Fruit fly (Drosophila melanogaster) Kc167 (cell line): Measurements from ENCODE around the gene wds.
"Not testable (repeated sequence)": the region's sequence is repeated elsewhere in the genome, so short reads cannot be mapped to it uniquely, and the experiment has no call there.

Experiments
- Myc ChIP-seq: fragments of >200 bp; optimal IDR thresholded peaks from 2 replicates; lab custom pipeline; 2017; ENCODE audit warnings: missing external identifiers
- Sin3A ChIP-seq: fragments of >200 bp; optimal IDR thresholded peaks from 2 replicates; lab custom pipeline; 2018; ENCODE audit warnings: missing external identifiers
- h ChIP-seq: fragments of >200 bp; optimal IDR thresholded peaks from 3 replicates; lab custom pipeline; 2018; ENCODE audit warnings: missing external identifiers
- insv ChIP-seq: fragments of >200 bp; optimal IDR thresholded peaks from 3 replicates; lab custom pipeline; 2018; ENCODE audit warnings: missing external identifiers
- psq ChIP-seq: fragments of >200 bp; optimal IDR thresholded peaks from 2 replicates; lab custom pipeline; 2017; ENCODE audit warnings: missing external identifiers
- ttk ChIP-seq: sonication (Bioruptor generic); optimal IDR thresholded peaks from 2 replicates; lab custom pipeline; 2017; ENCODE audit warnings: missing external identifiers

The wds gene

DNA sequence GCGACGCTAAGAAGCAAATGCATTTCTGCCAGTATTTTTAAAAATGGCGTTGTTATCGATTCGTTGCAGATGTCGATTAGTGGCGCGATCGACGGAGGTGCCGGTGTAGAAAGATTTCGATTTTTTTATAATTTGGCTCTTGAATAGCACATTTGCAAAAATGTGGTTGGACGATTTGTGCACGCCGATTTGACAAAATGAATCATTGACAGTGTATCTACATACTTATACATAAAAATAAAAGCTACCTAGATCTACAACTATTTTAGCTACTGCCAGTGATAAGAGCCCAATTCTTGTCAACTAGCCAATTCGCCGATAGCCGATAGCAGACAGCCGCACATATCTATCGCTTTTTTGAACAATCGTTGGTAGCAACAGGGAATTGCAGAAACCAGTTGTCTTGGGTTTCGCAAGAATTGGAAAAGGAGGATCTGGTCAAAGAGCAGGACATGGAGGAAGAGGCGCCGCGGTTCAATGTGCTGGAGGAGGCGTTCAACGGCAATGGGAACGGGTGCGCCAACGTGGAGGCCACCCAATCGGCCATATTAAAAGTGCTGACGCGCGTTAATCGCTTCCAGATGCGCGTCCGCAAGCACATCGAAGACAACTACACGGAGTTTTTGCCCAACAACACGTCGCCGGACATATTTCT lies 18.2 kb downstream of the wds start, which contains the start of the genes Klp3A and Zw10:
TSS of gene Klp3A (minus strand) at position 202 of the 655 bp plus-strand sequence.
TSS of gene Zw10 (plus strand) at position 347 of the 655 bp plus-strand sequence.
- TF ChIP-seq insv (lab: Kevin White, UChicago), result no peak
- TF ChIP-seq ttk (lab: Kevin White, UChicago), result no peak
- TF ChIP-seq h, result no peak
- TF ChIP-seq psq (lab: Kevin White, UChicago), result no peak
- no peak for TF ChIP-seq Sin3A (lab: Kevin White, UChicago)
- no peak for TF ChIP-seq Myc (lab: Kevin White, UChicago)

DNA sequence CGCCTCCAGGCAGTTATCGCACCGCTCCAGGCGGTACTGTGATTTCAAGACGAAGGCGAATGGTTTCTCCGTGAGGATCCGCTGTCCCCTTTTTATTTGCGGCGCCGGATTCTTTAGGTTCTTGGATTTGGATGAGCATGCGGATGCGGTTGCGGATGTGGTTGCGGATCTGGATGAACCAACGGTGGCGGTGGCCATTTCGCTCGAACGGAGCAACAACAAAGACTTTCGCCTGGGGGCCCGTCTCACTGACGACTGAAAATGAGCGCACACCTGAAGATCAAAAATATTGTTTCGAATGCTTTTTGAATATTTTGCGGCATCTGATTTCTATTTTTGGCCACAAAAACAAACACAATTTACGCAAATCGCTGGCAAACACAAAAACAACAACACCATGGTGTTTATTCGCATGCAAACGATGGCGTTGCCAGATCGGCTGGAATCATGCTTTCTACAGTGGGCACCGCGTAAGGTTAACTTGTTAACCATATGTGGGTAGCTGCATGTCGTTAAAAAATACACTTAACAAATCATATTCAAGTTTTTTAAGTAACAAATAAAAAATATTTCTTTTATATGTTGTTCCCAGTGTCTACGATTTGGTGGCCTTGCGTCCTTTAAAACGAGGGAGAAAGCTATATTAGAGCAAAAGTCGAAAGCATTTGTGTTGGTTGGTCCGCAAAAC lies 22.8 kb downstream of the wds start, which contains the start of gene Smyd3:
TSS of gene Smyd3 (minus strand) at position 407 of the 688 bp plus-strand sequence.
- no peak for TF ChIP-seq ttk (lab: Kevin White, UChicago)
- TF ChIP-seq Sin3A (lab: Kevin White, UChicago), result no peak
- no peak for TF ChIP-seq Myc (lab: Kevin White, UChicago)
- TF ChIP-seq h, result no peak

DNA sequence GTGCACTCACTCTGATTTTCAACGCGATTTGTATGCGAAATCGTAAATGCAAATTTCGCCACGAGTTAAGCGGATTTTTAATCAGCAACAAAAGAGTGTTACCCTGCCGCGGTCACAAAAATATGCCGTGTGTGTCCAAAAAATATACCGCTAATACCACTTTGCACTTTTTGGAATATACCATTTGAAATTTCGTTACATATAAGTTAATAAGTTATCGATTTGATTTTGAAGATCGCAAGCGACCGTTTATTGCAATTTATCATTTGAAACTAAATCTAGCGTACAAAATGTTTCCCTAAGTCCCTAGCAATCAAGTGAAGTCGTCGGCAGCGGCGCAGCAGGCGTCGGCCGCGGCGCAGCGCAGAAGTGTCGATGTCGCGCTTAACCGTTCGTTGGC lies 24.5 kb downstream of the wds start, which contains the start of gene eIF3g1:
TSS of gene eIF3g1 (minus strand) at position 101 of the 400 bp plus-strand sequence.
- TF ChIP-seq h; ttk (lab: Kevin White, UChicago); psq (lab: Kevin White, UChicago): not testable (repeated sequence)

DNA sequence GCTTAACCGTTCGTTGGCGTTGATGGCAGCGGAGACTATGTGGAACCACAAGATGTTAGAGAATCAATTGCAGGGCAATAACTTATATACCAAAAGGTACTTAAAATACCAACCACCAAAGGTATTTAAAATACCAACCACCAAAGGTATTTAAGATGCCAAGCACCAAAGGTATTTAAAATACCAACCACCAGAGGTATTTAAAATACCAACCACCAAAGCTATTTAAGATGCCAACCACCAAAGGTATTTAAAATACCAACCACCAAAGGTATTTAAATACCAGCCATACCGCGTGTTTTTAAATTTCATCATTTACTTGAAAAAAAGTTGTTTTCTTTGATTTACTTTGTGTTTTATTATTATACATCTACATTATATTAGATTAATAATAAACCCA lies 31.6 kb downstream of the wds start:
- TF ChIP-seq h (no peak), ttk (lab: Kevin White, UChicago) (no peak), Sin3A (lab: Kevin White, UChicago) (no peak), psq (lab: Kevin White, UChicago) (no peak), Myc (lab: Kevin White, UChicago) (no peak), insv (lab: Kevin White, UChicago) (no peak)

DNA sequence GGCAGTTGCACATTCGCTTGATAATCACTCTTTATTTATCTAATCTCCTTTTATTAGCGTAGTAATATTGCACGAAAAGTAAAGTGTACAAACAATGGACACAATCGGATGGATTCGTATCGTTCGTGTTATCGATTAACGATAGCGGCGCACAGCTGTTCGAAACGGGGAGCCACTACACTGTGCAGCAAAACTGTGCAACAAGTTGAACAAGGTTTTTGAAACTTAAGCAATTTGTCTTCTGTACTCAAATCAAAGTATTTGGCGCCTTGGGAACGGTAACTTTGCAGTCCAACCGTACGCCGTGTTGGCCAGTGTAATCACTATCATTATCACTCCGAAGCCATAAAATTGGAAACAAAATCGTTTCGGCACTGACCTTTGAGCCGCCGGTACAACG lies 33.9 kb downstream of the wds start, which contains the start of the genes Tsp3A and Seipin:
TSS of gene Tsp3A (minus strand) at position 88 of the 400 bp plus-strand sequence.
TSS of gene Seipin (plus strand) at position 149 of the 400 bp plus-strand sequence.
- TF ChIP-seq psq (lab: Kevin White, UChicago) (no peak), Myc (lab: Kevin White, UChicago) (no peak)

DNA sequence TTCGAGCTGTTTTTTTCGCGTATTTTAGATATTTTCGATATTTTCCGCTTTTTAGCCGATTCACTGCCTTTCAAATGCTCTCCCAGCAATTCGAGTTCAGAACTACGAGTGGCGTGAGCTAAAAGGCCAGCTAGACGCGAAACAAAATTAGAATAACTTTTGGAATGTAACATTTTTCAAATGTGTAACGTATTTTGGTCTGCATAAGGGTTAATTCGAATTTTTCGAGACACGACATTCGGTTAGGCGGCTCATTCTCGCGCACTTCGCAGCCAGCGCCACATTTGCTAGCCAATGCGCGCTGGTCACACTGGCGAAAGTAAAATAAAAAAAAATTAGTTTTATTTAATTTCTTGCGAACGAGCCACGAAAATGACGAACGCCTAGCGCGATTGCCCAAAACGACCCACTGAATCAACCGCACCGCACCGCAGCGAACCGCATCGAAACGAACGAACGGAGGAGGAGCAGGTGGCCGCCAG lies 38.8 kb downstream of the wds start, which contains the start of the genes brv3 and Pi4KIIIalpha:
TSS of gene brv3 (minus strand) at position 51 of the 482 bp plus-strand sequence.
TSS of gene Pi4KIIIalpha (plus strand) at position 280 of the 482 bp plus-strand sequence.
- no peak for TF ChIP-seq Myc (lab: Kevin White, UChicago)
- TF ChIP-seq h, result no peak
- TF ChIP-seq ttk (lab: Kevin White, UChicago), result no peak
- TF ChIP-seq Sin3A (lab: Kevin White, UChicago), result no peak
- no peak for TF ChIP-seq psq (lab: Kevin White, UChicago)
- no peak for TF ChIP-seq insv (lab: Kevin White, UChicago)

DNA sequence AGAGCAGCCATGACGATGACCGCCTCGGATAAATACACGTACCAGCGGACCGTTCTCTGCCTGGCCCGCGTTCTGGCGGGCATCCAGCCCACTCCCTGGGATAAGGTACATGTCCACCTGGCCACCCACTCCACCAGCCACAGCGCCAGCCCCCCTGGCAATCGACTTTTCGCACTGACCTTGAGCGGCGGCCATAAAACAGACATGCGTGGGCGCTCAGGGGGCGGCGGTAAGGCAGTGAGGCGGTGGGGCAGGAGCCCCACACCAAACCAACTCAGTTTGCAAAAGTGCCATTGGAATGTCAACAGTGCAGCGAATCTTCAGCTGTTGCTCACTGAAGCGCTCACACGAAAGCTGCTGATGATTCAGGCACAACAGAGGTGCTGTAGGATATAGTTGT lies 39.2 kb downstream of the wds start:
- no peak for TF ChIP-seq psq (lab: Kevin White, UChicago)
- no peak for TF ChIP-seq Myc (lab: Kevin White, UChicago)
- TF ChIP-seq Sin3A (lab: Kevin White, UChicago), result no peak
- TF ChIP-seq ttk (lab: Kevin White, UChicago), result no peak
- TF ChIP-seq h, result no peak
- no peak for TF ChIP-seq insv (lab: Kevin White, UChicago)

DNA sequence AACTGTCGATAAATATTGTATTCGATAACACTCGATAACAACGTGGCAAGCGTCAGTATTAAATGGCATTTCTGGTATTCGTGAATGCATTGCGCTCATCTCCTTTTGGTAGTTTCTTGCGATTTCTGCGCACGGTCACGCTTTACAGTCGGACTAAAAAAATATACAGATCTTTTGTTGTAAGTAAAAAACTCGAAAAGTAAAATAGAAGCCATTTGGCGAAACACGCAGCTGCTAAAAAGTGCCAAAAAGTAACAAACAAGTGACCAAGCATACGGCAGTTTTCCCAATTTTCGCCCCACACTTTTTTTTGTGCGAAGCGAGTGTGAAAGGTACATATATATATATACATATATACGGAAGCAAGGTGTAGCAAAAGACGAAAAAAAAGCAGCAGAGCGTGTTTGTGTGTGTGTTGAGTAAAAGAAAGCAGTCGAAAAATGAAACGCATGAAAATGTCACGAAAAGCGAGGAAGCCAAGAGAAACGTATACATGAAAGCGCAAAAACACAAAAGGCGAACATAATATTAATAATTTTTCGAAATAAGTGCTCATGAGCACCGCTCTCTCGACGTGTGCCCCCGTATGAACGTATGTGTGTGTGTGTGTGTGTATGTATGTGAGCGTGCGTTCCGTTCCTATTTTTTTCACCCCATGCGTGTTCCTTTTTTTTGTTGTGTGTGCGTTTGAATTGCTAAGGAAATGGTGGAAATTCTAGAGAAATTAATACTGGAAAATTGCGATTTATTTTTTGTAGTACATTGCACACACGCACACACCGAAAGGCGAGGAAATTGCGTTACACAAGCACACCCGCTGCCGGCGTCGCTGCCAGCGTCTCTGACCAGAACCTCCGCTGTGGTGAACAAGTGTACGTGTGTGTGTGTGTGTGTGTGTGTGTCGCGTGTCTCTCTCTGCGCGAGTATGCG lies 48.3 kb downstream of the wds start, which contains the start of gene sgg:
TSS of gene sgg (plus strand) at position 106 of the 930 bp plus-strand sequence.
- TF ChIP-seq psq (lab: Kevin White, UChicago), result peak; percentile 40
- TF ChIP-seq ttk (lab: Kevin White, UChicago), result no peak
- TF ChIP-seq Myc (lab: Kevin White, UChicago), result no peak

DNA sequence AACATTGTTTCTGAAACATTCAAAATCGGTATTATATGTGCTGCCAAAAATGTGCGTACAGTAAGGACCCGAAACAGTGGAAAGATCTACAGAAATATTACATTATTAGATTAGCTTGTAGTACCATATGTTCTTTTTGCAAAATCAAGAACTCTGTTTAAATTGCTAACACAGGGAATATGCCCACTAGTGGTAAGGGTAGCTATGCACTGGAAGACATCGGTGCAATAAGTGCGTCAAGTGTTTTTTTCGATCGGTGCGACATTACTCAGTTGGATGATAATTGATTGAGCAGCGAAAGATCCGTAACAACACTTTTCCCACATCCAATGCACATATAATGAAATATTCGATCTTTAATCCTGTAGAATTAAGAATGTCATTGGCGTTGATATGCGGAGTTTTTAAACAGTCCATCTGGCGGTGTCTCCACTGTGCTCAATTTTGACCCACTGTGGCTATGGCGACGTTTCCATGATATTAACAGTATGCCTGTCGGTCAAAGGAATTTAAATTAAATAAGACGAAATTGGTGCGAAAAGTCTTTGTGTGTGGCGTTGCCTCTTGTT lies 49.4 kb downstream of the wds start:
- no peak for TF ChIP-seq psq (lab: Kevin White, UChicago)
- no peak for TF ChIP-seq h
- no peak for TF ChIP-seq ttk (lab: Kevin White, UChicago)
- no peak for TF ChIP-seq Sin3A (lab: Kevin White, UChicago)
- no peak for TF ChIP-seq insv (lab: Kevin White, UChicago)
- no peak for TF ChIP-seq Myc (lab: Kevin White, UChicago)

DNA sequence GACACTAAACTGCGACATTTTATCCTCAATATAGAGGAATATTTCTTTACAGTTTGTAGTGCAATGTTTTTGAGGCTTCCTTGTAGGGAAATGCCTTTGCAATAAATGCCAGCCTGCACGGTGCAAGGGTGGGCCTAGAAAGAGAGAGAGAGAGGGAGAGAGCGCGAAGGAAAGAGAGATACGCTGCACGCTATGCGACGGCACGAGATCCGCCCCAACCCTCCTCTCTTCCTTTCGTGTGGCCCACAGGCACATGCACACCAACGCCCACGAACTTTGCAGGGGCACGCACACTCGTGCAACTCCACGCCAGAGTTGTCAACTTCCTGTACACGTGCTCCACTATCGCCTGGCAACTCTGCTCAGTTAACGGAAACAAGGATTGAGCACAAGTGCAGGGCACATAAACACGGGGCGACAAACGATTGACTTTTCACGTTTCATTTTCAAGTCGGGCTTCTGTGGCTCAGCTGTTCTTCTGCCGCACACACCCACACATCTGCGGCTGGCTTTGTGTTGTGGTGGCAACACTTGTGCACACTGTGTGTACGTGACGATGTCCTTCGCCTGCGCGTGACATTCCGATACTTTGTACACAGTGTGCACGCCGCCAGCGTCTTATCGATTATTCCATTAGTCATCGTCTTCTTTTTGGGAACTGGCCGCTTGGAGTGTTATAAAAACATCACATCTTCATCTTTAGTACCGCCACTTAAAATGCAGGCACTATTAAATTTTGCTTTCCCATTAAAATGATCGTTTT lies 50.4 kb downstream of the wds start:
- TF ChIP-seq Myc (lab: Kevin White, UChicago) (no peak), h (no peak), psq (lab: Kevin White, UChicago) (no peak), insv (lab: Kevin White, UChicago) (no peak), Sin3A (lab: Kevin White, UChicago) (no peak), ttk (lab: Kevin White, UChicago) (no peak)
